Fruit fly (Drosophila melanogaster): ENCODE results near the gene PGRP-SA.

The PGRP-SA gene

dm6 chrX:11580200-11580840 is 18.9 kb downstream of the PGRP-SA start, which contains the start of gene nod (continued):
- TF ChIP-seq ems (GFP tag; optimal IDR thresholded peaks at IDR 0.05) = peak; percentile 78
- no peak for TF ChIP-seq CG17802 (tag; optimal IDR thresholded peaks at IDR 0.05)
- no peak for TF ChIP-seq Jarid2 (GFP tag; optimal IDR thresholded peaks at IDR 0.05)
- peak; percentile 23 for TF ChIP-seq CG4328 (GFP tag; optimal IDR thresholded peaks at IDR 0.05)
- TF ChIP-seq stwl (tag; optimal IDR thresholded peaks at IDR 0.05) = peak; percentile 66
- TF ChIP-seq CG9215 (GFP tag; IDR thresholded peaks at IDR 0.05) = peak; percentile 40; the same call in 1 of the 2 replicates
- TF ChIP-seq bowl (GFP tag; IDR thresholded peaks at IDR 0.05) = no peak
- no peak for TF ChIP-seq CG6175 (GFP tag; IDR thresholded peaks at IDR 0.05)
- no peak for TF ChIP-seq Usf (GFP tag; optimal IDR thresholded peaks at IDR 0.05)
- TF ChIP-seq amos (GFP tag; IDR thresholded peaks at IDR 0.05; ENCODE audit: partially characterized antibody) = peak; percentile 66
- peak; percentile 48 for TF ChIP-seq ap (GFP tag; IDR thresholded peaks at IDR 0.05)
- TF ChIP-seq unpg (GFP tag; optimal IDR thresholded peaks at IDR 0.05) = peak; percentile 61
- no peak for TF ChIP-seq br (optimal IDR thresholded peaks at IDR 0.05)
- TF ChIP-seq ind (GFP tag; optimal IDR thresholded peaks at IDR 0.05) = peak; percentile 54
- TF ChIP-seq ham (GFP tag; IDR thresholded peaks at IDR 0.05) = no peak
- peak; percentile 46 for TF ChIP-seq CG6765 (GFP tag; optimal IDR thresholded peaks at IDR 0.05)
- TF ChIP-seq abd-A (tag; optimal IDR thresholded peaks at IDR 0.05) = no peak
- TF ChIP-seq wdn (GFP tag; IDR thresholded peaks at IDR 0.05) = peak; percentile 27
- no peak for TF ChIP-seq run (tag; optimal IDR thresholded peaks at IDR 0.05)
- TF ChIP-seq Med (GFP tag) = peak; percentile 92
- TF ChIP-seq CG16779 (GFP tag; IDR thresholded peaks at IDR 0.05) = no peak
- no peak for TF ChIP-seq psq (GFP tag; optimal IDR thresholded peaks at IDR 0.05)
- TF ChIP-seq CG4854 (GFP tag; optimal IDR thresholded peaks at IDR 0.05) = peak; percentile 44
- peak; percentile 15; the same call in 1 of the 2 replicates for TF ChIP-seq seq (GFP tag; IDR thresholded peaks at IDR 0.05)
- 0 out of 2 replicates have a peak, but pooled peaks have one; percentile 42 for TF ChIP-seq Ada2b (GFP tag; IDR thresholded peaks at IDR 0.05)
- TF ChIP-seq CG5180 (GFP tag; optimal IDR thresholded peaks at IDR 0.05) = no peak
- TF ChIP-seq tup (GFP tag; optimal IDR thresholded peaks at IDR 0.05) = no peak
- peak; percentile 39 for TF ChIP-seq Hr3 (GFP tag; optimal IDR thresholded peaks at IDR 0.05)
- no peak for TF ChIP-seq gsb (GFP tag; IDR thresholded peaks at IDR 0.05)
- peak; percentile 36 for TF ChIP-seq Neu2 (GFP tag; optimal IDR thresholded peaks at IDR 0.05; ENCODE audit: borderline replicate concordance)
- peak; percentile 36 for TF ChIP-seq CG18619 (GFP tag; optimal IDR thresholded peaks at IDR 0.05)
- no peak for TF ChIP-seq Lpt (GFP tag; optimal IDR thresholded peaks at IDR 0.05)
- peak; percentile 62; the same call in 1 of the 2 replicates for TF ChIP-seq CG14014 (GFP tag; IDR thresholded peaks at IDR 0.05)
- peak; percentile 62 for TF ChIP-seq CG3847 (GFP tag; IDR thresholded peaks at IDR 0.05)
- TF ChIP-seq kni (GFP tag; optimal IDR thresholded peaks at IDR 0.05) = peak; percentile 35
- TF ChIP-seq fd3F (GFP tag; optimal IDR thresholded peaks at IDR 0.05) = peak; percentile 23
- TF ChIP-seq CG11560 (tag; IDR thresholded peaks at IDR 0.05) = peak; percentile 47; the same call in 1 of the 3 replicates
- TF ChIP-seq vvl (GFP tag; IDR thresholded peaks at IDR 0.05) = peak; percentile 57
- TF ChIP-seq CG12219 (GFP tag; optimal IDR thresholded peaks at IDR 0.05) = peak; percentile 28
- TF ChIP-seq CG6254 (GFP tag; optimal IDR thresholded peaks at IDR 0.05) = no peak
- no peak for TF ChIP-seq CG8281 (tag; optimal IDR thresholded peaks at IDR 0.05)
- peak; percentile 88 for TF ChIP-seq CG12659 (GFP tag; optimal IDR thresholded peaks at IDR 0.05)
- TF ChIP-seq Atf-2 (GFP tag; optimal IDR thresholded peaks at IDR 0.05) = peak; percentile 69
- peak; percentile 85 for TF ChIP-seq CG13287 (GFP tag; IDR thresholded peaks at IDR 0.05; ENCODE audit: partially characterized antibody)
- peak; percentile 81 for TF ChIP-seq BEAF-32 (GFP tag; optimal IDR thresholded peaks at IDR 0.05)
- TF ChIP-seq az2 (GFP tag; optimal IDR thresholded peaks at IDR 0.05) = peak; percentile 61
- TF ChIP-seq HLHmδ (GFP tag; optimal IDR thresholded peaks at IDR 0.05) = no peak
- peak; percentile 70 for TF ChIP-seq CG1647 (GFP tag; optimal IDR thresholded peaks at IDR 0.05)
- no peak for TF ChIP-seq CG31365 (tag; optimal IDR thresholded peaks at IDR 0.05)
- peak; percentile 68 for TF ChIP-seq CG13775 (GFP tag; optimal IDR thresholded peaks at IDR 0.05)
